Worm (Caenorhabditis elegans) whole organism, early embryonic: ENCODE results near the gene C46C2.3.

Experiments
- F13C5.2 ChIP-seq: sonication (generic microtip); optimal IDR thresholded peaks from 2 replicates; lab custom pipeline; 2017; ENCODE audit warnings: mild to moderate bottlenecking, missing genetic modification characterization, inconsistent platforms, missing compliant biosample characterization
- aly-1 ChIP-seq: sonication (generic microtip); optimal IDR thresholded peaks from 2 replicates; lab custom pipeline; 2016; ENCODE audit warnings: missing genetic modification characterization, missing compliant biosample characterization
- ama-1 ChIP-seq: fragments of 150-350 bp; optimal IDR thresholded peaks from 2 replicates; lab custom pipeline; 2014
- ceh-13 ChIP-seq: fragments of 200-800 bp; sonication (Bioruptor generic); optimal IDR thresholded peaks from 2 replicates; lab custom pipeline; 2018; ENCODE audit warnings: mild to moderate bottlenecking, missing genetic modification characterization, missing compliant biosample characterization
- ceh-36 ChIP-seq: sonication (generic microtip); optimal IDR thresholded peaks from 2 replicates; lab custom pipeline; 2016; ENCODE audit warnings: missing genetic modification characterization, inconsistent platforms, missing compliant biosample characterization
- ets-7 ChIP-seq: sonication (generic microtip); optimal IDR thresholded peaks from 2 replicates; lab custom pipeline; 2016; ENCODE audit warnings: missing genotype, missing genetic modification characterization, missing compliant biosample characterization
- flt-1 ChIP-seq: fragments of 200-800 bp; sonication (Bioruptor generic); IDR thresholded peaks from 2 replicates; pipeline ENCODE4 v1.3.6; 2022; ENCODE audit warnings: missing genetic modification characterization, missing compliant biosample characterization
- hmbx-1 ChIP-seq: sonication (generic microtip); optimal IDR thresholded peaks from 2 replicates; lab custom pipeline; 2016; ENCODE audit warnings: mild to moderate bottlenecking, missing genetic modification characterization, missing compliant biosample characterization
- hmg-4 ChIP-seq: fragments of 200-800 bp; sonication (Bioruptor generic); optimal IDR thresholded peaks from 2 replicates; lab custom pipeline; 2018; ENCODE audit warnings: mild to moderate bottlenecking, missing genetic modification characterization, missing compliant biosample characterization
- hnd-1 ChIP-seq: sonication (generic microtip); optimal IDR thresholded peaks from 2 replicates; lab custom pipeline; 2016; ENCODE audit warnings: missing genetic modification characterization, missing compliant biosample characterization
- pes-1 ChIP-seq: fragments of 200-800 bp; sonication (Bioruptor generic); IDR thresholded peaks from 2 replicates; pipeline ENCODE4 v1.3.6; 2022; ENCODE audit warnings: missing genetic modification reagents, missing genetic modification characterization, missing compliant biosample characterization
- scrt-1 ChIP-seq: fragments of 200-800 bp; sonication (Bioruptor generic); IDR thresholded peaks from 2 replicates; pipeline ENCODE4 v1.3.6; 2022; ENCODE audit warnings: missing genetic modification characterization, missing compliant biosample characterization
- tbx-37 ChIP-seq: fragments of 200-800 bp; sonication (Bioruptor generic); conservative IDR thresholded peaks from 2 replicates; pipeline ENCODE4 v1.3.6; 2022; ENCODE audit warnings: missing genetic modification reagents, missing genetic modification characterization, missing compliant biosample characterization
- tra-4 ChIP-seq: sonication (generic microtip); optimal IDR thresholded peaks from 2 replicates; lab custom pipeline; 2017; ENCODE audit warnings: missing genetic modification characterization, missing compliant biosample characterization

DNA sequence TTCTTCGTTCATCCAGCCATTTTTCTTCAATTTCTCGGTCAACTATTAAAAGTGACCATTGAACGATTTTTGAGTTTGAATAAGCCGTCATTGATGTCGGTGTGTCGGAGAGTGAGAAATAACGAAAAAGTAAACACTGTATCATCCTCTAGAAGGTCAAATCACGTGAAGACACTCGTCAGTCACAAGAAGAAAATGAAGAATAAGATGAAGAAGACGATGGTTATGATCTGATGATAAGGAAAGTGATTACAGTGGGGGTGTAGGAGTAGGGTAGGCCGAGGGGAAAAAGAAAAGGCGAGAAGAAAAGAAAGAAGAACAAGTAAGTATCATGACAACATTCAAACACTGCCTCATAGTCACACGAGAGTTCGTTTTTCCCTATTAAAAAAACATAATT is 26.8 kb upstream of the C46C2.3 start:
- TF ChIP-seq tra-4 (no peak), F13C5.2 (tag; lab: Kevin White, UChicago) (no peak), ets-7 (no peak), hmbx-1 (no peak), scrt-1 (no peak), hnd-1 (tag; lab: Kevin White, UChicago) (no peak), aly-1 (tag; lab: Kevin White, UChicago) (no peak), ama-1 (lab: Kevin White, UChicago) (no peak), flt-1 (GFP tag; lab: Robert Waterston, UW) (no peak), ceh-36 (tag; lab: Kevin White, UChicago) (no peak), tbx-37 (GFP tag; lab: Robert Waterston, UW) (no peak), pes-1 (GFP tag; lab: Robert Waterston, UW) (no peak), hmg-4 (GFP tag; lab: Kevin White, UChicago) (no peak), ceh-13 (no peak)
